Worm (Caenorhabditis elegans) whole organism, late embryonic: ENCODE measurements around the gene dnc-3.

ENCODE experiments used
- ama-1 ChIP-seq: fragments of 150-350 bp; optimal IDR thresholded peaks from 2 replicates; lab custom pipeline; 2014
- fkh-10 ChIP-seq: fragments of 150-350 bp; optimal IDR thresholded peaks from 2 replicates; lab custom pipeline; 2014; ENCODE audit warnings: missing biosample characterization, missing genetic modification reagents, missing genetic modification characterization
- hlh-15 ChIP-seq: sonication (generic microtip); optimal IDR thresholded peaks from 2 replicates; lab custom pipeline; 2016; ENCODE audit warnings: missing genetic modification characterization, missing compliant biosample characterization
- nfya-1 ChIP-seq: sonication (generic microtip); optimal IDR thresholded peaks from 2 replicates; lab custom pipeline; 2017; ENCODE audit warnings: missing genetic modification characterization, mild to moderate bottlenecking, missing compliant biosample characterization, antibody characterized with exemption, moderate library complexity
- pqm-1 ChIP-seq: sonication (generic microtip); optimal IDR thresholded peaks from 2 replicates; lab custom pipeline; 2016; ENCODE audit warnings: missing genetic modification characterization, missing compliant biosample characterization
- sox-4 ChIP-seq: sonication (generic microtip); optimal IDR thresholded peaks from 2 replicates; lab custom pipeline; 2017; ENCODE audit warnings: mild to moderate bottlenecking, missing genetic modification characterization, inconsistent platforms, missing compliant biosample characterization
- syd-9 ChIP-seq: sonication (generic microtip); optimal IDR thresholded peaks from 2 replicates; lab custom pipeline; 2016; ENCODE audit warnings: mild to moderate bottlenecking, missing genetic modification characterization, moderate library complexity, missing compliant biosample characterization
- tbx-2 ChIP-seq: sonication (generic microtip); optimal IDR thresholded peaks from 2 replicates; lab custom pipeline; 2016; ENCODE audit warnings: missing genetic modification characterization, missing compliant biosample characterization
- tbx-7 ChIP-seq: sonication (generic microtip); optimal IDR thresholded peaks from 2 replicates; lab custom pipeline; 2016; ENCODE audit warnings: missing genotype, missing genetic modification characterization, missing compliant biosample characterization
- unc-86 ChIP-seq: sonication (generic microtip); optimal IDR thresholded peaks from 2 replicates; lab custom pipeline; 2016; ENCODE audit warnings: missing genetic modification characterization, missing compliant biosample characterization

DNA sequence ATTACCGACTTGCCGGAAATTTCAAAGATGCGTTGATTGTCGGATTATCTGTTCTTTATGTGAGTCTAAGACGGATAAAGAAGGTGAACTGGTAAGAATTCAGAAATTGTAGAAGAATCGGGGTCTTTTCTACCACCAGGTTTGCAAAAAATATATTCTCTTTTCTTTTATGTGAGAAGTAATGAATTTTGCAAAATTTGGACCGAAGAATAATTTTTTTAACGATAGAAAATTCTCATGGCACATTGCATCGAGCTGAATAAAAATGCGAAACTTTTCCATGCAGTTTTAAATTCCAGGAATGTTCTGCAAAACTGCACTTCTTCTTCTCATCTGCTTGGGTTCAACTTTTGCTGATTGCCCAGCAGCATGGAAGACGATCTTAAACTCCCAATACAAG, 19.7 kb downstream of the dnc-3 start, which contains the start of gene clec-130:
- TF ChIP-seq tbx-2 (tag; lab: Kevin White, UChicago) = no peak
- no peak for TF ChIP-seq unc-86 (tag; lab: Kevin White, UChicago)
- TF ChIP-seq syd-9 (tag; lab: Kevin White, UChicago) = no peak
- no peak for TF ChIP-seq hlh-15 (tag; lab: Kevin White, UChicago)
- no peak for TF ChIP-seq sox-4 (tag; lab: Kevin White, UChicago)
- TF ChIP-seq pqm-1 (tag; lab: Kevin White, UChicago) = no peak
- TF ChIP-seq ama-1 (lab: Kevin White, UChicago) = no peak
- no peak for TF ChIP-seq nfya-1 (tag; lab: Kevin White, UChicago)
- TF ChIP-seq fkh-10 (GFP tag; lab: Kevin White, UChicago) = no peak
- TF ChIP-seq tbx-7 (tag; lab: Kevin White, UChicago) = no peak
